Worm (Caenorhabditis elegans) whole organism, L4 larva: ENCODE measurements around the gene taf-11.3.

Experiments
- F10B5.3 ChIP-seq: sonication (generic microtip); optimal IDR thresholded peaks from 2 replicates; lab custom pipeline; 2016; ENCODE audit warnings: mild to moderate bottlenecking, missing genetic modification characterization, missing compliant biosample characterization
- F49E8.2 ChIP-seq: sonication (generic microtip); optimal IDR thresholded peaks from 2 replicates; lab custom pipeline; 2016; ENCODE audit warnings: missing compliant biosample characterization, mild to moderate bottlenecking, missing genetic modification characterization, borderline replicate concordance
- R02D3.7 ChIP-seq: fragments of 150-350 bp; sonication (generic microtip); optimal IDR thresholded peaks from 3 replicates; lab custom pipeline; 2014; ENCODE audit warnings: missing biosample characterization, missing genetic modification characterization
- Y75B8A.6 ChIP-seq: fragments of 200-800 bp; sonication (Bioruptor generic); IDR thresholded peaks from 2 replicates; pipeline ENCODE4 v1.3.6; 2022; ENCODE audit warnings: missing genetic modification reagents, missing genetic modification characterization, missing compliant biosample characterization
- ZK337.2 ChIP-seq: fragments of 200-800 bp; sonication (Bioruptor generic); IDR thresholded peaks from 2 replicates; pipeline ENCODE4 v1.3.6; 2022; ENCODE audit warnings: missing genetic modification reagents, missing genetic modification characterization, missing compliant biosample characterization
- aha-1 ChIP-seq: fragments of 150-350 bp; peaks from one replicate; lab custom pipeline; 2014; ENCODE audit warnings: missing biosample characterization, missing genetic modification characterization
- ceh-44 ChIP-seq: fragments of 200-800 bp; sonication (Bioruptor generic); IDR thresholded peaks from 2 replicates; pipeline ENCODE4 v1.3.6; 2022; ENCODE audit warnings: missing genetic modification reagents, missing genetic modification characterization, missing compliant biosample characterization
- cey-2 ChIP-seq: sonication (generic microtip); optimal IDR thresholded peaks from 3 replicates; lab custom pipeline; 2017; ENCODE audit warnings: missing genetic modification characterization, mild to moderate bottlenecking, missing compliant biosample characterization, antibody characterized with exemption, borderline replicate concordance; ENCODE audit not compliant: insufficient read depth
- daf-19 ChIP-seq: fragments of 200-800 bp; sonication (Bioruptor generic); conservative IDR thresholded peaks from 2 replicates; pipeline ENCODE4 v1.3.6; 2022; ENCODE audit warnings: missing genetic modification characterization, missing compliant biosample characterization
- dmd-6 ChIP-seq: fragments of 200-800 bp; sonication (Bioruptor generic); IDR thresholded peaks from 2 replicates; pipeline ENCODE4 v1.3.6; 2022; ENCODE audit warnings: missing genetic modification reagents, missing genetic modification characterization, missing compliant biosample characterization
- duxl-1 ChIP-seq: sonication (generic microtip); optimal IDR thresholded peaks from 2 replicates; lab custom pipeline; 2016; ENCODE audit warnings: mild to moderate bottlenecking, missing genetic modification characterization, moderate library complexity, missing compliant biosample characterization; ENCODE audit not compliant: poor library complexity
- fos-1 ChIP-seq: fragments of 150-350 bp; optimal IDR thresholded peaks from 2 replicates; lab custom pipeline; 2014; ENCODE audit warnings: missing biosample characterization, missing genetic modification characterization
- gei-8 ChIP-seq: fragments of 200-800 bp; sonication (Bioruptor generic); optimal IDR thresholded peaks from 2 replicates; lab custom pipeline; 2018; ENCODE audit warnings: mild to moderate bottlenecking, missing genetic modification characterization, missing compliant biosample characterization
- hif-1 ChIP-seq, 2 experiments: sonication (generic microtip); optimal IDR thresholded peaks; 2 replicates each; lab custom pipeline; 2016 to 2017; ENCODE audit warnings: missing compliant biosample characterization in 2 of 2, missing genetic modification characterization in 2 of 2, missing genetic modification reagents in 2 of 2, missing genotype in 2 of 2, mild to moderate bottlenecking in 1 of 2
- hlh-11 ChIP-seq: fragments of 200-800 bp; sonication (Bioruptor generic); optimal IDR thresholded peaks from 2 replicates; lab custom pipeline; 2018; ENCODE audit warnings: mild to moderate bottlenecking, missing genetic modification characterization, missing compliant biosample characterization
- hmg-1.1 ChIP-seq: fragments of 200-800 bp; sonication (Bioruptor generic); IDR thresholded peaks from 2 replicates; pipeline ENCODE4 v1.3.6; 2022; ENCODE audit warnings: missing genetic modification reagents, missing genetic modification characterization, missing compliant biosample characterization
- jun-1 ChIP-seq: fragments of 150-350 bp; optimal IDR thresholded peaks from 2 replicates; lab custom pipeline; 2014; ENCODE audit warnings: missing biosample characterization, missing genetic modification reagents, missing genetic modification characterization
- lin-39 ChIP-seq: fragments of 150-350 bp; optimal IDR thresholded peaks from 2 replicates; lab custom pipeline; 2014; ENCODE audit warnings: missing biosample characterization, missing genetic modification reagents, missing genetic modification characterization
- lsy-2 ChIP-seq, 2 experiments: fragments of 150-350 bp in 1 of 2; sonication (generic microtip) in 1 of 2; optimal IDR thresholded peaks; 2 replicates each; lab custom pipeline; 2014 to 2017; ENCODE audit warnings: missing biosample characterization in 2 of 2, missing genetic modification characterization in 2 of 2
- mdl-1 ChIP-seq, 2 experiments: fragments of 150-350 bp in 1 of 2; sonication (generic microtip) in 1 of 2; optimal IDR thresholded peaks; 2 replicates each; lab custom pipeline; 2014 to 2017; ENCODE audit warnings: missing biosample characterization in 2 of 2, missing genetic modification characterization in 2 of 2
- mep-1 ChIP-seq: fragments of 150-350 bp; sonication (generic microtip); optimal IDR thresholded peaks from 3 replicates; lab custom pipeline; 2014; ENCODE audit warnings: missing biosample characterization, missing genetic modification characterization
- mes-2 ChIP-seq: sonication (generic microtip); optimal IDR thresholded peaks from 2 replicates; lab custom pipeline; 2016; ENCODE audit warnings: missing genotype, mild to moderate bottlenecking, missing genetic modification characterization, missing compliant biosample characterization; ENCODE audit not compliant: poor library complexity, severe bottlenecking
- mxl-3 ChIP-seq: fragments of 200-800 bp; sonication (Bioruptor generic); optimal IDR thresholded peaks from 2 replicates; lab custom pipeline; 2018; ENCODE audit warnings: mild to moderate bottlenecking, missing genetic modification characterization, missing compliant biosample characterization
- nhr-11 ChIP-seq: fragments of 150-350 bp; optimal IDR thresholded peaks from 2 replicates; lab custom pipeline; 2014; ENCODE audit warnings: missing biosample characterization, missing genetic modification characterization
- nhr-28 ChIP-seq: fragments of 150-350 bp; optimal IDR thresholded peaks from 2 replicates; lab custom pipeline; 2014; ENCODE audit warnings: missing biosample characterization, missing genetic modification characterization
- nhr-41 ChIP-seq: fragments of 200-800 bp; sonication (Bioruptor generic); IDR thresholded peaks from 2 replicates; pipeline ENCODE4 v1.3.6; 2022; ENCODE audit warnings: missing genetic modification reagents, missing genetic modification characterization, missing compliant biosample characterization
- nhr-42 ChIP-seq: fragments of 200-800 bp; sonication (Bioruptor generic); IDR thresholded peaks from 2 replicates; pipeline ENCODE4 v1.3.6; 2022; ENCODE audit warnings: missing genetic modification characterization, missing compliant biosample characterization
- nhr-6 ChIP-seq: fragments of 150-350 bp; optimal IDR thresholded peaks from 2 replicates; lab custom pipeline; 2014; ENCODE audit warnings: missing biosample characterization, missing genetic modification characterization
- nhr-77 ChIP-seq: fragments of 150-350 bp; optimal IDR thresholded peaks from 2 replicates; lab custom pipeline; 2014; ENCODE audit warnings: missing biosample characterization, missing genetic modification characterization
- php-3 ChIP-seq: fragments of 200-800 bp; sonication (Bioruptor generic); IDR thresholded peaks from 2 replicates; pipeline ENCODE4 v1.3.6; 2022; ENCODE audit warnings: missing genetic modification reagents, missing genetic modification characterization, missing compliant biosample characterization
- pqm-1 ChIP-seq: sonication (generic microtip); optimal IDR thresholded peaks from 2 replicates; lab custom pipeline; 2017; ENCODE audit warnings: missing biosample characterization, missing genetic modification characterization
- rbr-2 ChIP-seq: sonication (generic microtip); optimal IDR thresholded peaks from 2 replicates; lab custom pipeline; 2016; ENCODE audit warnings: missing genotype, missing genetic modification characterization, missing compliant biosample characterization
- saeg-2 ChIP-seq: fragments of 200-800 bp; sonication (Bioruptor generic); IDR thresholded peaks from 2 replicates; pipeline ENCODE4 v1.3.6; 2022; ENCODE audit warnings: missing genetic modification reagents, missing genetic modification characterization, missing compliant biosample characterization
- tag-97 ChIP-seq: fragments of 200-800 bp; sonication (Bioruptor generic); IDR thresholded peaks from 2 replicates; pipeline ENCODE4 v1.3.6; 2022; ENCODE audit warnings: missing genetic modification characterization, missing compliant biosample characterization
- tra-1 ChIP-seq: fragments of 200-800 bp; sonication (Bioruptor generic); IDR thresholded peaks from 2 replicates; pipeline ENCODE4 v1.3.6; 2022; ENCODE audit warnings: missing genetic modification reagents, missing genetic modification characterization, missing compliant biosample characterization
- unc-130 ChIP-seq: sonication (generic microtip); optimal IDR thresholded peaks from 2 replicates; lab custom pipeline; 2016; ENCODE audit warnings: missing genetic modification reagents, missing genetic modification characterization, missing compliant biosample characterization
- unc-62 ChIP-seq, 3 experiments: fragments of 150-350 bp in 1 of 3; sonication (generic microtip); optimal IDR thresholded peaks in 2 of 3; peaks in 1 of 3; 1 replicate in 1 of 3; 2 replicates in 2 of 3; lab custom pipeline; 2014 to 2017; ENCODE audit warnings: missing biosample characterization in 3 of 3, missing genetic modification characterization in 3 of 3, missing genetic modification reagents in 3 of 3, missing genotype in 1 of 3
- ztf-11 ChIP-seq: fragments of 150-350 bp; optimal IDR thresholded peaks from 2 replicates; lab custom pipeline; 2014; ENCODE audit warnings: missing biosample characterization, missing genetic modification characterization
- ztf-7 ChIP-seq: fragments of 150-350 bp; optimal IDR thresholded peaks from 2 replicates; lab custom pipeline; 2014; ENCODE audit warnings: missing biosample characterization, missing genetic modification characterization

The taf-11.3 gene

ce11 chrIII:10533310-10533709 is 28.3 kb upstream of the taf-11.3 start (continued):
- TF ChIP-seq daf-19: no peak
- no peak for TF ChIP-seq F49E8.2 (tag; lab: Kevin White, UChicago)
- TF ChIP-seq mep-1: peak; percentile 55
- TF ChIP-seq rbr-2 (tag; lab: Kevin White, UChicago): peak; percentile 7
- TF ChIP-seq cey-2: no peak
- TF ChIP-seq ZK337.2 (GFP tag; lab: Robert Waterston, UW): no peak
- TF ChIP-seq php-3 (GFP tag; lab: Robert Waterston, UW): peak; percentile 48
- TF ChIP-seq duxl-1: no peak
- peak; percentile 55 for TF ChIP-seq jun-1
- no peak for TF ChIP-seq saeg-2 (GFP tag; lab: Robert Waterston, UW)
- peak; percentile 94 for TF ChIP-seq dmd-6 (GFP tag; lab: Robert Waterston, UW)
- TF ChIP-seq nhr-41: peak; percentile 11; the same call in 1 of the 2 replicates
- peak; percentile 6 for TF ChIP-seq ztf-7
- TF ChIP-seq nhr-6 (tag; lab: Kevin White, UChicago): peak; percentile 58
- peak in 1 of 2 experiments; percentile 38 for TF ChIP-seq lsy-2 (tag; optimal IDR thresholded peaks at IDR 0.05; lab: Kevin White, UChicago)
- peak; percentile 10 to 85 for TF ChIP-seq mdl-1 (tag; optimal IDR thresholded peaks at IDR 0.05; lab: Kevin White, UChicago)
- TF ChIP-seq fos-1 (tag; lab: Kevin White, UChicago): no peak
- peak; percentile 97 for TF ChIP-seq pqm-1 (tag; lab: Kevin White, UChicago)

- TF ChIP-seq gei-8 (GFP tag; lab: Kevin White, UChicago): no peak
- 0 out of 2 replicates have a peak, but pooled peaks have one; percentile 37 for TF ChIP-seq nhr-42
- TF ChIP-seq hif-1 (tag; optimal IDR thresholded peaks at IDR 0.05; lab: Kevin White, UChicago): no peak
- TF ChIP-seq unc-62 (GFP tag; optimal IDR thresholded peaks at IDR 0.05 in 1 of 2; lab: Kevin White, UChicago): peak in 1 of 2 experiments; percentile 53
- no peak for TF ChIP-seq unc-62 (tag; optimal IDR thresholded peaks at IDR 0.05; lab: Kevin White, UChicago)
- no peak for TF ChIP-seq nhr-77 (tag; lab: Kevin White, UChicago)
- no peak for TF ChIP-seq ztf-11 (tag; lab: Kevin White, UChicago)
- TF ChIP-seq F10B5.3: no peak
- TF ChIP-seq lsy-2 (tag; optimal IDR thresholded peaks at IDR 0.05; lab: Kevin White, UChicago): no peak
- TF ChIP-seq mxl-3 (GFP tag; lab: Kevin White, UChicago): no peak
Observed at ce11 chrIII:10527446-10527845, 22.4 kb upstream of the taf-11.3 start.

- no peak for TF ChIP-seq Y75B8A.6 (GFP tag; lab: Robert Waterston, UW)
- peak in 1 of 2 experiments; percentile 48 for TF ChIP-seq unc-62 (GFP tag; optimal IDR thresholded peaks at IDR 0.05 in 1 of 2; lab: Kevin White, UChicago)
- no peak for TF ChIP-seq unc-62 (tag; optimal IDR thresholded peaks at IDR 0.05; lab: Kevin White, UChicago)
- TF ChIP-seq ceh-44 (GFP tag; lab: Robert Waterston, UW): no peak
- TF ChIP-seq R02D3.7 (tag; lab: Kevin White, UChicago): no peak
- peak; percentile 50 for TF ChIP-seq mxl-3 (GFP tag; lab: Kevin White, UChicago)
- peak; percentile 67 for TF ChIP-seq nhr-11 (tag; lab: Kevin White, UChicago)
- no peak for TF ChIP-seq pqm-1 (tag; lab: Kevin White, UChicago)
- no peak for TF ChIP-seq lin-39
- TF ChIP-seq aha-1: peak; percentile 82
- no peak for TF ChIP-seq hmg-1.1 (GFP tag; lab: Robert Waterston, UW)
- TF ChIP-seq hlh-11: peak; percentile 27
- TF ChIP-seq unc-130 (GFP tag; lab: Kevin White, UChicago): no peak
- TF ChIP-seq tra-1 (GFP tag; lab: Robert Waterston, UW): no peak
- no peak for TF ChIP-seq jun-1
- no peak for TF ChIP-seq tag-97 (GFP tag; lab: Robert Waterston, UW)
- no peak for TF ChIP-seq F10B5.3
- TF ChIP-seq mes-2 (tag; lab: Kevin White, UChicago): peak; percentile 4
- no peak for TF ChIP-seq nhr-28 (tag; lab: Kevin White, UChicago)
- TF ChIP-seq, all 104 proteins: peak for 6
Observed at ce11 chrIII:10525927-10526326, 20.9 kb upstream of the taf-11.3 start.
